Worm (Caenorhabditis elegans) whole organism, L1 larva: ENCODE data around the gene nhr-214.
A peak's percentile ranks its signal among the peaks of the same experiment; 100 is the strongest.

ENCODE experiments used
- F16B12.6 ChIP-seq: fragments of 150-350 bp; optimal IDR thresholded peaks from 2 replicates; lab custom pipeline; 2014; ENCODE audit warnings: missing biosample characterization, missing genetic modification characterization
- Y116A8C.19 ChIP-seq: sonication (generic microtip); optimal IDR thresholded peaks from 2 replicates; lab custom pipeline; 2016; ENCODE audit warnings: missing compliant biosample characterization, missing genetic modification characterization, borderline replicate concordance
- alr-1 ChIP-seq: fragments of 200-800 bp; sonication (Bioruptor generic); optimal IDR thresholded peaks from 2 replicates; lab custom pipeline; 2018; ENCODE audit warnings: borderline replicate concordance, mild to moderate bottlenecking, missing genetic modification characterization, missing compliant biosample characterization
- ama-1 ChIP-seq: fragments of 150-350 bp; optimal IDR thresholded peaks from 2 replicates; lab custom pipeline; 2014
- ceh-63 ChIP-seq: fragments of 200-800 bp; sonication (Bioruptor generic); optimal IDR thresholded peaks from 2 replicates; lab custom pipeline; 2018; ENCODE audit warnings: mild to moderate bottlenecking, missing genetic modification characterization, missing compliant biosample characterization
- ceh-8 ChIP-seq: fragments of 200-800 bp; sonication (Bioruptor generic); optimal IDR thresholded peaks from 2 replicates; lab custom pipeline; 2018; ENCODE audit warnings: mild to moderate bottlenecking, missing genetic modification characterization, moderate library complexity, missing compliant biosample characterization
- ceh-82 ChIP-seq, 3 experiments: fragments of 150-350 bp in 1 of 3; sonication (generic microtip) in 2 of 3; optimal IDR thresholded peaks; 2 replicates each; lab custom pipeline; 2014 to 2017; ENCODE audit warnings: missing biosample characterization in 3 of 3, missing genetic modification characterization in 3 of 3
- ceh-88 ChIP-seq: fragments of 200-800 bp; sonication (Bioruptor generic); IDR thresholded peaks from 2 replicates; pipeline ENCODE4 v1.3.6; 2022; ENCODE audit warnings: missing genetic modification characterization, missing compliant biosample characterization
- ceh-90 ChIP-seq: sonication (generic microtip); optimal IDR thresholded peaks from 2 replicates; lab custom pipeline; 2016; ENCODE audit warnings: missing genetic modification characterization, missing compliant biosample characterization
- dpl-1 ChIP-seq, 3 experiments: fragments of 150-350 bp in 2 of 3; sonication (generic microtip) in 1 of 3; optimal IDR thresholded peaks; 2 replicates each; lab custom pipeline; 2014 to 2017; ENCODE audit warnings: missing biosample characterization in 3 of 3, missing genetic modification characterization in 3 of 3, missing genetic modification reagents in 3 of 3
- dsc-1 ChIP-seq: sonication (generic microtip); optimal IDR thresholded peaks from 2 replicates; lab custom pipeline; 2016; ENCODE audit warnings: mild to moderate bottlenecking, missing genetic modification characterization, missing compliant biosample characterization
- efl-3 ChIP-seq: fragments of 200-800 bp; sonication (Bioruptor generic); optimal IDR thresholded peaks from 2 replicates; lab custom pipeline; 2018; ENCODE audit warnings: mild to moderate bottlenecking, missing genetic modification characterization, missing compliant biosample characterization
- egl-27 ChIP-seq, 2 experiments: fragments of 150-350 bp in 1 of 2; sonication (generic microtip); optimal IDR thresholded peaks; 3 replicates each; lab custom pipeline; 2017 to 2018; ENCODE audit warnings: missing biosample characterization in 2 of 2, missing genetic modification characterization in 2 of 2, missing genetic modification reagents in 2 of 2
- ets-5 ChIP-seq: fragments of 200-800 bp; sonication (Bioruptor generic); IDR thresholded peaks from 2 replicates; pipeline ENCODE4 v1.3.6; 2022; ENCODE audit warnings: missing genetic modification characterization, missing compliant biosample characterization
- fkh-4 ChIP-seq: sonication (generic microtip); optimal IDR thresholded peaks from 2 replicates; lab custom pipeline; 2016; ENCODE audit warnings: missing compliant biosample characterization, missing genetic modification characterization, borderline replicate concordance
- fkh-8 ChIP-seq: sonication (generic microtip); optimal IDR thresholded peaks from 2 replicates; lab custom pipeline; 2016; ENCODE audit warnings: mild to moderate bottlenecking, missing genetic modification characterization, missing compliant biosample characterization
- fos-1 ChIP-seq: fragments of 150-350 bp; optimal IDR thresholded peaks from 2 replicates; lab custom pipeline; 2014; ENCODE audit warnings: missing biosample characterization, missing genetic modification characterization
- grh-1 ChIP-seq: fragments of 200-800 bp; sonication (Bioruptor generic); IDR thresholded peaks from 2 replicates; pipeline ENCODE4 v1.3.6; 2022; ENCODE audit warnings: missing genetic modification reagents, missing genetic modification characterization, missing compliant biosample characterization
- hlh-4 ChIP-seq: sonication (generic microtip); optimal IDR thresholded peaks from 2 replicates; lab custom pipeline; 2016; ENCODE audit warnings: mild to moderate bottlenecking, missing genetic modification characterization, missing compliant biosample characterization
- hpl-2 ChIP-seq: fragments of 150-350 bp; optimal IDR thresholded peaks from 2 replicates; lab custom pipeline; 2014; ENCODE audit warnings: missing biosample characterization, missing genetic modification reagents, missing genetic modification characterization
- isw-1 ChIP-seq: fragments of 200-800 bp; sonication (Bioruptor generic); IDR thresholded peaks from 2 replicates; pipeline ENCODE4 v1.3.6; 2022; ENCODE audit warnings: missing genetic modification characterization, missing compliant biosample characterization
- jun-1 ChIP-seq: fragments of 150-350 bp; optimal IDR thresholded peaks from 2 replicates; lab custom pipeline; 2014; ENCODE audit warnings: missing biosample characterization, missing genetic modification reagents, missing genetic modification characterization
- lin-13 ChIP-seq: fragments of 150-350 bp; optimal IDR thresholded peaks from 2 replicates; lab custom pipeline; 2014; ENCODE audit warnings: missing biosample characterization, missing genetic modification reagents, missing genetic modification characterization
- lin-14 ChIP-seq: fragments of 200-800 bp; sonication (Bioruptor generic); optimal IDR thresholded peaks from 2 replicates; lab custom pipeline; 2018; ENCODE audit warnings: mild to moderate bottlenecking, missing genetic modification characterization, moderate library complexity, missing compliant biosample characterization
- lin-15B ChIP-seq: fragments of 150-350 bp; sonication (generic microtip); optimal IDR thresholded peaks from 3 replicates; lab custom pipeline; 2014; ENCODE audit warnings: missing biosample characterization, missing genetic modification characterization
- lsy-2 ChIP-seq, 2 experiments: fragments of 150-350 bp; optimal IDR thresholded peaks; 2 replicates each; lab custom pipeline; 2014; ENCODE audit warnings: missing biosample characterization in 2 of 2, missing genetic modification characterization in 2 of 2
- mab-9 ChIP-seq: fragments of 200-800 bp; sonication (Bioruptor generic); IDR thresholded peaks from 2 replicates; pipeline ENCODE4 v1.3.6; 2022; ENCODE audit warnings: missing genetic modification reagents, missing genetic modification characterization, missing compliant biosample characterization
- mep-1 ChIP-seq: fragments of 150-350 bp; optimal IDR thresholded peaks from 2 replicates; lab custom pipeline; 2014; ENCODE audit warnings: missing biosample characterization, missing genetic modification characterization
- nhr-11 ChIP-seq: fragments of 150-350 bp; optimal IDR thresholded peaks from 2 replicates; lab custom pipeline; 2014; ENCODE audit warnings: missing biosample characterization, missing genetic modification characterization
- nhr-19 ChIP-seq: fragments of 200-800 bp; sonication (Bioruptor generic); conservative IDR thresholded peaks from 2 replicates; pipeline ENCODE4 v1.3.6; 2022; ENCODE audit warnings: missing genetic modification characterization, missing compliant biosample characterization
- nhr-237 ChIP-seq: fragments of 150-350 bp; optimal IDR thresholded peaks from 2 replicates; lab custom pipeline; 2014; ENCODE audit warnings: missing biosample characterization, missing genetic modification characterization
- nhr-28 ChIP-seq: fragments of 150-350 bp; optimal IDR thresholded peaks from 2 replicates; lab custom pipeline; 2014; ENCODE audit warnings: missing biosample characterization, missing genetic modification characterization
- nhr-47 ChIP-seq: sonication (generic microtip); optimal IDR thresholded peaks from 2 replicates; lab custom pipeline; 2016; ENCODE audit warnings: mild to moderate bottlenecking, missing genetic modification characterization, moderate library complexity, missing compliant biosample characterization
- nhr-71 ChIP-seq: sonication (generic microtip); optimal IDR thresholded peaks from 2 replicates; lab custom pipeline; 2016; ENCODE audit warnings: mild to moderate bottlenecking, missing genetic modification characterization, moderate library complexity, missing compliant biosample characterization
- nhr-84 ChIP-seq: sonication (generic microtip); optimal IDR thresholded peaks from 2 replicates; lab custom pipeline; 2017; ENCODE audit warnings: missing biosample characterization, missing genetic modification characterization
- nhr-85 ChIP-seq: sonication (generic microtip); peaks from one replicate; lab custom pipeline; 2016; ENCODE audit warnings: missing genetic modification characterization, inconsistent platforms, missing compliant biosample characterization
- nhr-90 ChIP-seq: sonication (generic microtip); optimal IDR thresholded peaks from 2 replicates; lab custom pipeline; 2016; ENCODE audit warnings: mild to moderate bottlenecking, missing genetic modification characterization, missing compliant biosample characterization; ENCODE audit not compliant: poor library complexity
- pag-3 ChIP-seq: sonication (generic microtip); optimal IDR thresholded peaks from 2 replicates; lab custom pipeline; 2017; ENCODE audit warnings: missing genetic modification characterization, mild to moderate bottlenecking, missing compliant biosample characterization, antibody characterized with exemption, borderline replicate concordance; ENCODE audit not compliant: insufficient read depth
- pax-3 ChIP-seq: fragments of 200-800 bp; sonication (Bioruptor generic); optimal IDR thresholded peaks from 2 replicates; lab custom pipeline; 2018; ENCODE audit warnings: mild to moderate bottlenecking, missing genetic modification characterization, moderate library complexity, missing compliant biosample characterization
- pqm-1 ChIP-seq: sonication (generic microtip); optimal IDR thresholded peaks from 3 replicates; lab custom pipeline; 2017; ENCODE audit warnings: missing biosample characterization, missing genetic modification characterization
- rnt-1 ChIP-seq: sonication (generic microtip); optimal IDR thresholded peaks from 2 replicates; lab custom pipeline; 2016; ENCODE audit warnings: mild to moderate bottlenecking, missing genetic modification characterization, moderate library complexity, missing compliant biosample characterization
- skn-1 ChIP-seq: fragments of 150-350 bp; optimal IDR thresholded peaks from 2 replicates; lab custom pipeline; 2014; ENCODE audit warnings: missing biosample characterization, missing genetic modification characterization
- snpc-4 ChIP-seq: fragments of 150-350 bp; optimal IDR thresholded peaks from 2 replicates; lab custom pipeline; 2014; ENCODE audit warnings: missing biosample characterization, missing genetic modification characterization
- sup-37 ChIP-seq: fragments of 200-800 bp; sonication (Bioruptor generic); optimal IDR thresholded peaks from 2 replicates; lab custom pipeline; 2018; ENCODE audit warnings: mild to moderate bottlenecking, missing genetic modification characterization, missing compliant biosample characterization
- tbx-2 ChIP-seq: sonication (generic microtip); optimal IDR thresholded peaks from 2 replicates; lab custom pipeline; 2016; ENCODE audit warnings: missing genetic modification characterization, missing compliant biosample characterization
- tlp-1 ChIP-seq: fragments of 150-350 bp; optimal IDR thresholded peaks from 2 replicates; lab custom pipeline; 2014; ENCODE audit warnings: missing biosample characterization, missing genetic modification characterization
- unc-130 ChIP-seq: fragments of 150-350 bp; optimal IDR thresholded peaks from 2 replicates; lab custom pipeline; 2017; ENCODE audit warnings: missing biosample characterization, missing genetic modification characterization, inconsistent platforms
- unc-62 ChIP-seq: fragments of 150-350 bp; optimal IDR thresholded peaks from 2 replicates; lab custom pipeline; 2014; ENCODE audit warnings: missing biosample characterization, missing genetic modification reagents, missing genetic modification characterization
- unc-86 ChIP-seq: sonication (generic microtip); optimal IDR thresholded peaks from 2 replicates; lab custom pipeline; 2016; ENCODE audit warnings: missing genetic modification characterization, missing compliant biosample characterization
- unc-98 ChIP-seq: fragments of 200-800 bp; sonication (Bioruptor generic); IDR thresholded peaks from 2 replicates; pipeline ENCODE4 v1.3.6; 2022; ENCODE audit warnings: missing genetic modification characterization, missing compliant biosample characterization

Gene nhr-214

DNA sequence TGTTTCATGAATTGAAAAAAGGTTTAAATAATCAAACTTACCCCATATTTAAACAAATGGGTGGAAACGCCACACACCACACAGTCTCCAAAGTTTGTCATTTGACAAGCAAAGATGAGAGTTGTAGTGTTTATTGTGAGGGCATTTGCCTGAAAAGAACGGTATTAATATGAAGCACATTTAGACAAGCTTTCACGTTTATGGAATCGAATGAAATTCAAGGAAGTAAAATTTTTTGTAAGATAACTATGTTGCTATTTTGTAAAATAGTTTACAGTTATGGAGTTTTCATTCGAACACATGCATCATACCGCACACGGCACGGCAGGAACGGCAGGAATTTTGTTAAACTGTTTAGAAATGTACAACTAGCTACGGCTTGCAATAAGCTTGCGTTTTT is 2.9 kb upstream of the nhr-214 start, which contains the start of gene nhr-272:
Gene nhr-272 (minus strand): TSS at position 101 of the 400 bp plus-strand sequence.
- TF ChIP-seq sup-37, result no peak
- no peak for TF ChIP-seq nhr-84 (tag; lab: Kevin White, UChicago)
- no peak for TF ChIP-seq unc-130 (tag; lab: Kevin White, UChicago)
- no peak for TF ChIP-seq skn-1 (tag; lab: Kevin White, UChicago)
- TF ChIP-seq ceh-88 (GFP tag; lab: Robert Waterston, UW), result no peak
- TF ChIP-seq alr-1, result no peak
- TF ChIP-seq tbx-2 (tag; lab: Kevin White, UChicago), result no peak
- no peak for TF ChIP-seq ceh-63
- no peak for TF ChIP-seq hpl-2 (GFP tag; lab: Kevin White, UChicago)
- no peak for TF ChIP-seq mab-9 (GFP tag; lab: Robert Waterston, UW)
- no peak for TF ChIP-seq ceh-82 (tag; optimal IDR thresholded peaks at IDR 0.05; lab: Kevin White, UChicago)
- no peak for TF ChIP-seq egl-27 (tag; optimal IDR thresholded peaks at IDR 0.05; lab: Kevin White, UChicago)
- TF ChIP-seq lin-15B (tag; lab: Kevin White, UChicago), result no peak
- no peak for TF ChIP-seq efl-3 (GFP tag; lab: Kevin White, UChicago)
- no peak for TF ChIP-seq nhr-19 (GFP tag; lab: Robert Waterston, UW)
- TF ChIP-seq rnt-1 (tag; lab: Kevin White, UChicago), result no peak
- no peak for TF ChIP-seq unc-62 (GFP tag; lab: Kevin White, UChicago)
- TF ChIP-seq Y116A8C.19 (tag; lab: Kevin White, UChicago), result no peak
- no peak for TF ChIP-seq lsy-2 (tag; optimal IDR thresholded peaks at IDR 0.05; lab: Kevin White, UChicago)
- TF ChIP-seq fkh-4 (tag; lab: Kevin White, UChicago), result no peak

DNA sequence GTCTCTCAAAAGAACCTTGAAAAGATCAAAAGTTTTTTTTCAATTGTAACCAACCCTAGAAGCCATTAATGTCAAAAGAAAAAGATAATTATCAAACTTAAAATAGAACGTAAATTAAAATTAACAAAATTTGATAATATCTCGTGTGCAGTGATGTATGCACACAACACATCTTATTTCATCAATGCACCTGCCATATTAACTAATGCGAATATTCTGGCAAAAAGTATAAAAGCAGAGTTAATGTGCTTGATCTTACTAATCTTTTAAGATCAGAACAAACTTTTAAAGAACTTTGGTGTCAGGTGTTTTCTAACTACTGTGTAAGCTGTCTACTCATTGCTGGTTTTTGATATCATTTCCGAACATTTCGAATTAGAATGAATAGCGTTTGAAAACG is 850 bp upstream of the nhr-214 start:
- TF ChIP-seq nhr-47 (tag; lab: Kevin White, UChicago) (peak; percentile 58), ets-5 (GFP tag; lab: Robert Waterston, UW) (no peak), ceh-88 (GFP tag; lab: Robert Waterston, UW) (no peak), jun-1 (tag; lab: Kevin White, UChicago) (no peak), lin-14 (no peak), unc-130 (tag; lab: Kevin White, UChicago) (no peak), nhr-11 (no peak), unc-98 (GFP tag; lab: Robert Waterston, UW) (no peak), ceh-90 (tag; lab: Kevin White, UChicago) (no peak), pqm-1 (tag; lab: Kevin White, UChicago) (no peak), lin-15B (tag; lab: Kevin White, UChicago) (no peak), mep-1 (no peak), nhr-28 (tag; lab: Kevin White, UChicago) (no peak), pag-3 (tag; lab: Kevin White, UChicago) (no peak), fkh-8 (tag; lab: Kevin White, UChicago) (peak; percentile 79), unc-86 (no peak), grh-1 (GFP tag; lab: Robert Waterston, UW) (no peak), F16B12.6 (tag; lab: Kevin White, UChicago) (no peak), mab-9 (GFP tag; lab: Robert Waterston, UW) (no peak), nhr-19 (GFP tag; lab: Robert Waterston, UW) (no peak), nhr-71 (tag; lab: Kevin White, UChicago) (peak; percentile 62), ama-1 (lab: Kevin White, UChicago) (no peak), fos-1 (no peak), tlp-1 (no peak), dsc-1 (tag; lab: Kevin White, UChicago) (peak; percentile 86), lin-13 (no peak), alr-1 (no peak), isw-1 (GFP tag; lab: Robert Waterston, UW) (no peak), nhr-90 (no peak), hlh-4 (tag; lab: Kevin White, UChicago) (no peak), nhr-84 (tag; lab: Kevin White, UChicago) (no peak), ceh-8 (GFP tag; lab: Kevin White, UChicago) (peak; percentile 28), rnt-1 (tag; lab: Kevin White, UChicago) (no peak), snpc-4 (no peak), ceh-63 (no peak), dpl-1 (GFP tag; optimal IDR thresholded peaks at IDR 0.05; lab: Kevin White, UChicago) (no peak), nhr-85 (no peak), tbx-2 (tag; lab: Kevin White, UChicago) (no peak), nhr-237 (tag; lab: Kevin White, UChicago) (no peak), pax-3 (tag; lab: Kevin White, UChicago) (no peak)
